Worm (Caenorhabditis elegans) whole organism, young adult: Measurements from ENCODE around the gene arl-8.

Experiments
- D2030.7 ChIP-seq: fragments of 200-800 bp; sonication (Bioruptor generic); IDR thresholded peaks from 2 replicates; pipeline ENCODE4 v1.3.6; 2022; ENCODE audit warnings: missing genetic modification reagents, missing genetic modification characterization, missing compliant biosample characterization
- F39B2.1 ChIP-seq: fragments of 200-800 bp; sonication (Bioruptor generic); IDR thresholded peaks from 2 replicates; pipeline ENCODE4 v1.3.6; 2022; ENCODE audit warnings: missing genetic modification reagents, missing genetic modification characterization, missing compliant biosample characterization
- Y67H2A.10 ChIP-seq: fragments of 200-800 bp; sonication (Bioruptor generic); conservative IDR thresholded peaks from 2 replicates; pipeline ENCODE4 v1.3.6; 2022; ENCODE audit warnings: missing genetic modification reagents, missing genetic modification characterization, missing compliant biosample characterization
- ama-1 ChIP-seq, 3 experiments: fragments of 150-350 bp in 1 of 3; sonication (generic microtip) in 2 of 3; optimal IDR thresholded peaks; 2 replicates each; lab custom pipeline; 2014 to 2018; ENCODE audit warnings: missing biosample characterization in 2 of 3, missing genetic modification characterization in 2 of 3, missing genetic modification reagents in 2 of 3
- attf-5 ChIP-seq: fragments of 200-800 bp; sonication (Bioruptor generic); optimal IDR thresholded peaks from 2 replicates; lab custom pipeline; 2018; ENCODE audit warnings: mild to moderate bottlenecking, missing genetic modification characterization, missing compliant biosample characterization
- bed-2 ChIP-seq: fragments of 200-800 bp; sonication (Bioruptor generic); IDR thresholded peaks from 2 replicates; pipeline ENCODE4 v1.3.6; 2022; ENCODE audit warnings: missing genetic modification reagents, missing genetic modification characterization, missing compliant biosample characterization
- ceh-40 ChIP-seq: fragments of 200-800 bp; sonication (Bioruptor generic); IDR thresholded peaks from 2 replicates; pipeline ENCODE4 v1.3.6; 2022; ENCODE audit warnings: missing genetic modification characterization, missing compliant biosample characterization
- him-1 ChIP-seq: sonication (generic microtip); optimal IDR thresholded peaks from 2 replicates; lab custom pipeline; 2016; ENCODE audit warnings: missing genotype, missing genetic modification reagents, missing genetic modification characterization, missing compliant biosample characterization
- madf-6 ChIP-seq: fragments of 200-800 bp; sonication (Bioruptor generic); IDR thresholded peaks from 2 replicates; pipeline ENCODE4 v1.3.6; 2022; ENCODE audit warnings: missing genetic modification reagents, missing genetic modification characterization, missing compliant biosample characterization
- mxl-1 ChIP-seq: sonication (generic microtip); optimal IDR thresholded peaks from 2 replicates; lab custom pipeline; 2016; ENCODE audit warnings: missing genetic modification characterization, missing compliant biosample characterization
- nfya-1 ChIP-seq: sonication (generic microtip); optimal IDR thresholded peaks from 2 replicates; lab custom pipeline; 2017; ENCODE audit warnings: antibody characterized with exemption, missing compliant biosample characterization, missing genetic modification characterization, borderline replicate concordance; ENCODE audit not compliant: insufficient read depth
- nfya-2 ChIP-seq: fragments of 200-800 bp; sonication (Bioruptor generic); IDR thresholded peaks from 2 replicates; pipeline ENCODE4 v1.3.6; 2022; ENCODE audit warnings: missing genetic modification reagents, missing genetic modification characterization, missing compliant biosample characterization
- snpc-4 ChIP-seq, 5 experiments: fragments of 150-350 bp in 1 of 5; sonication (generic microtip) in 4 of 5; optimal IDR thresholded peaks; 2 replicates each; lab custom pipeline; 2014 to 2018; ENCODE audit warnings: missing genetic modification characterization in 5 of 5, missing biosample characterization in 3 of 5, antibody characterized with exemption in 2 of 5, mild to moderate bottlenecking in 2 of 5, missing compliant biosample characterization in 2 of 5, missing genotype in 2 of 5, moderate library complexity in 2 of 5, missing genetic modification reagents in 1 of 5

- TF ChIP-seq him-1 (tag; lab: Kevin White, UChicago) (no peak), snpc-4 (GFP tag; optimal IDR thresholded peaks at IDR 0.05; lab: Kevin White, UChicago) (no peak), snpc-4 (tag; optimal IDR thresholded peaks at IDR 0.05; lab: Kevin White, UChicago) (no peak), ama-1 (optimal IDR thresholded peaks at IDR 0.05; lab: Kevin White, UChicago) (no peak), ama-1 (GFP tag; optimal IDR thresholded peaks at IDR 0.05; lab: Kevin White, UChicago) (no peak), nfya-1 (tag; lab: Kevin White, UChicago) (no peak), mxl-1 (no peak), bed-2 (GFP tag; lab: Robert Waterston, UW) (no peak), F39B2.1 (GFP tag; lab: Robert Waterston, UW) (no peak), nfya-2 (GFP tag; lab: Robert Waterston, UW) (no peak), Y67H2A.10 (no peak), madf-6 (no peak; the same call in 1 of the 2 replicates), attf-5 (GFP tag; lab: Kevin White, UChicago) (no peak), D2030.7 (GFP tag; lab: Robert Waterston, UW) (no peak), ceh-40 (GFP tag; lab: Robert Waterston, UW) (no peak)
These were observed at the start of gene arl-8 for ce11 chrIV:14797849-14798248.
